Worm (Caenorhabditis elegans): ENCODE measurements around the gene rpc-25.

- TF ChIP-seq lin-39 (tag; optimal IDR thresholded peaks at IDR 0.05) (no peak), ZK546.5 (tag; optimal IDR thresholded peaks at IDR 0.05) (no peak), ztf-11 (tag; optimal IDR thresholded peaks at IDR 0.05) (no peak), nhr-25 (tag; optimal IDR thresholded peaks at IDR 0.05) (no peak), peb-1 (tag; optimal IDR thresholded peaks at IDR 0.05) (no peak), ama-1 (optimal IDR thresholded peaks at IDR 0.05) (no peak), skn-1 (tag; optimal IDR thresholded peaks at IDR 0.05) (no peak), elt-1 (tag; optimal IDR thresholded peaks at IDR 0.05) (no peak), unc-55 (GFP tag; optimal IDR thresholded peaks at IDR 0.05) (no peak)
These were observed 46.4 kb downstream of the rpc-25 start for ce11 chrV:10159972-10160371.

Data from whole organism, L2 larva.